Fruit fly (Drosophila melanogaster): Measurements from ENCODE around the gene CG13690.
"Not testable (repeated sequence)": the region's sequence is repeated elsewhere in the genome, so short reads cannot be mapped to it uniquely, and the experiment has no call there.

DNA sequence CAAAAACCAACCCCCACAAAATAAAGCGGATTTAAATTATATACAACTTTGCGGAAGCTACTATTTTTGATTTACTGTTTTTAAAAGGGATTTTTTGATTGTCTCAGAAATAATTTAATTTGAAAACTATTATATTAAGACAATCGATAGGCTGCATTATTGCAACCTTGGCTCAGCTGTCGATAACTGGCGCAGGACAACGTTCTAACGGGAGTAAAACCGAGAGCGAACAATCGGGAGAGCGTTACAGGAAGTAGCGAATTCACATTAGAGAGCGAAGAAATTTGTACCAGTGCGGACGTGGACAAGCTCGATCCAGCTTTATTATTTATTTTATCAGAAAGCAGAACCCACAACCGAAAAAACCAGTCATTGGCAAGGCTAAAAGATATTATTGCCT, 35.8 kb upstream of the CG13690 start, which contains the start of gene CG4133:
- not testable (repeated sequence) for TF ChIP-seq EcR (GFP tag; optimal IDR thresholded peaks at IDR 0.05); pan (optimal IDR thresholded peaks at IDR 0.05); psq (optimal IDR thresholded peaks at IDR 0.05); Dll (optimal IDR thresholded peaks at IDR 0.05); usp (GFP tag; optimal IDR thresholded peaks at IDR 0.05)

Measured in whole organism.